Fruit fly (Drosophila melanogaster): ENCODE data around the gene Spn77Ba.

The Spn77Ba gene

dm6 chr3L:20302081-20302630 lies 14.8 kb upstream of the Spn77Ba start, which contains the start of gene Pex23 (continued):
- TF ChIP-seq eyg (GFP tag; optimal IDR thresholded peaks at IDR 0.05): no peak
- no peak for TF ChIP-seq CG12769 (tag; optimal IDR thresholded peaks at IDR 0.05)
- no peak for TF ChIP-seq fru (optimal IDR thresholded peaks at IDR 0.05)
- peak; percentile 72 to 79 for TF ChIP-seq Hr51 (GFP tag; optimal IDR thresholded peaks at IDR 0.05)
- peak; percentile 65; the same call in 1 of the 3 replicates for TF ChIP-seq CG2199 (GFP tag; IDR thresholded peaks at IDR 0.05)
- TF ChIP-seq pfk (GFP tag; optimal IDR thresholded peaks at IDR 0.05): no peak
- TF ChIP-seq Fer3 (tag; optimal IDR thresholded peaks at IDR 0.05): peak; percentile 77
- no peak for TF ChIP-seq CG15269 (tag; optimal IDR thresholded peaks at IDR 0.05)
- peak; percentile 29 for TF ChIP-seq gfzf (GFP tag; optimal IDR thresholded peaks at IDR 0.05)
- TF ChIP-seq HHEX (GFP tag; optimal IDR thresholded peaks at IDR 0.05): peak; percentile 65
- TF ChIP-seq maf-S (GFP tag; optimal IDR thresholded peaks at IDR 0.05): peak; percentile 45
- TF ChIP-seq vvl (GFP tag; IDR thresholded peaks at IDR 0.05): peak; percentile 92
- TF ChIP-seq slou (GFP tag; optimal IDR thresholded peaks at IDR 0.05): peak; percentile 73
- peak; percentile 83 for TF ChIP-seq az2 (GFP tag; optimal IDR thresholded peaks at IDR 0.05)
- TF ChIP-seq vnd (GFP tag; IDR thresholded peaks at IDR 0.05; ENCODE audit: partially characterized antibody): peak; percentile 98
- peak; percentile 30 for TF ChIP-seq slp2 (GFP tag; optimal IDR thresholded peaks at IDR 0.05)
- no peak for TF ChIP-seq Dfd (GFP tag; optimal IDR thresholded peaks at IDR 0.05)
- peak; percentile 14 for TF ChIP-seq grn (GFP tag; optimal IDR thresholded peaks at IDR 0.05)
- peak; percentile 45 for TF ChIP-seq CG33557 (GFP tag; optimal IDR thresholded peaks at IDR 0.05)
- TF ChIP-seq CG17568 (GFP tag; optimal IDR thresholded peaks at IDR 0.05): no peak
- TF ChIP-seq CG10543 (GFP tag; optimal IDR thresholded peaks at IDR 0.05): peak; percentile 73
- TF ChIP-seq Mrtf (GFP tag; IDR thresholded peaks at IDR 0.05): peak; percentile 57; the same call in 1 of the 3 replicates
- TF ChIP-seq CG6654 (GFP tag; optimal IDR thresholded peaks at IDR 0.05): peak; percentile 9
- TF ChIP-seq CG33213 (GFP tag; optimal IDR thresholded peaks at IDR 0.05): peak; percentile 76
- 0 out of 2 replicates have a peak, but pooled peaks have one; percentile 19 for TF ChIP-seq Dip2 (GFP tag; IDR thresholded peaks at IDR 0.05)
- TF ChIP-seq Gug (GFP tag; IDR thresholded peaks at IDR 0.05): peak; percentile 77; the same call in 3 of the 4 replicates
- peak; percentile 86 for TF ChIP-seq nerfin-2 (GFP tag; IDR thresholded peaks at IDR 0.05; ENCODE audit: partially characterized antibody)
- peak; percentile 70 for TF ChIP-seq tap (tag; optimal IDR thresholded peaks at IDR 0.05)
- TF ChIP-seq CG7745 (tag; optimal IDR thresholded peaks at IDR 0.05): no peak
- peak; percentile 35; the same call in 1 of the 3 replicates for TF ChIP-seq jigr1 (GFP tag; IDR thresholded peaks at IDR 0.05)
- peak; percentile 86 for TF ChIP-seq CG2116 (GFP tag; optimal IDR thresholded peaks at IDR 0.05)
- peak; percentile 87 for TF ChIP-seq CG17829 (tag; optimal IDR thresholded peaks at IDR 0.05)
- peak; percentile 48 for TF ChIP-seq Drgx (GFP tag; IDR thresholded peaks at IDR 0.05)
- TF ChIP-seq CG14014 (GFP tag; IDR thresholded peaks at IDR 0.05): peak; percentile 80
- TF ChIP-seq CG7372 (GFP tag; IDR thresholded peaks at IDR 0.05): peak; percentile 78
- TF ChIP-seq sim (GFP tag; IDR thresholded peaks at IDR 0.05): no peak
- no peak for TF ChIP-seq pb (GFP tag; optimal IDR thresholded peaks at IDR 0.05)
- TF ChIP-seq dmrt99B (tag; optimal IDR thresholded peaks at IDR 0.05): no peak
- TF ChIP-seq CG3726 (GFP tag; IDR thresholded peaks at IDR 0.05): 0 out of 3 replicates have a peak, but pooled peaks have one; percentile 53
- peak; percentile 79 for TF ChIP-seq Dbx (GFP tag; IDR thresholded peaks at IDR 0.05)
- TF ChIP-seq nom (GFP tag; optimal IDR thresholded peaks at IDR 0.05): no peak
- TF ChIP-seq Awh (GFP tag; IDR thresholded peaks at IDR 0.05): no peak
- TF ChIP-seq Opbp (GFP tag; IDR thresholded peaks at IDR 0.05; ENCODE audit: partially characterized antibody): peak; percentile 92
- peak; percentile 74 for TF ChIP-seq NFAT (GFP tag; IDR thresholded peaks at IDR 0.05)
- TF ChIP-seq gt (GFP tag; IDR thresholded peaks at IDR 0.05): 0 out of 2 replicates have a peak, but pooled peaks have one; percentile 9
- TF ChIP-seq btn (GFP tag; optimal IDR thresholded peaks at IDR 0.05): no peak
- TF ChIP-seq CG13894 (tag; optimal IDR thresholded peaks at IDR 0.05): peak; percentile 60
- TF ChIP-seq cas (GFP tag; IDR thresholded peaks at IDR 0.05): peak; percentile 73
- peak; percentile 82 for TF ChIP-seq CG31441 (GFP tag; IDR thresholded peaks at IDR 0.05)
- TF ChIP-seq dysf (GFP tag; IDR thresholded peaks at IDR 0.05): peak; percentile 77
